Worm (Caenorhabditis elegans): Measurements from ENCODE around the gene zip-10.

ce11 chrV:11606424-11606823, 44.1 kb downstream of the zip-10 start, which contains the start of gene idpp-16:
- TF ChIP-seq flt-1 (GFP tag; IDR thresholded peaks at IDR 0.05) (no peak), cog-1 (tag; optimal IDR thresholded peaks at IDR 0.05) (no peak), ztf-23 (GFP tag; IDR thresholded peaks at IDR 0.05) (no peak), med-1 (GFP tag; optimal IDR thresholded peaks at IDR 0.05; ENCODE audit: insufficient read depth) (no peak), ref-1 (GFP tag; conservative IDR thresholded peaks at IDR 0.05) (no peak), T22C8.4 (GFP tag; IDR thresholded peaks at IDR 0.05) (no peak), tab-1 (GFP tag; IDR thresholded peaks at IDR 0.05) (no peak)
